Worm (Caenorhabditis elegans): ENCODE data around the gene F40F9.10.

DNA sequence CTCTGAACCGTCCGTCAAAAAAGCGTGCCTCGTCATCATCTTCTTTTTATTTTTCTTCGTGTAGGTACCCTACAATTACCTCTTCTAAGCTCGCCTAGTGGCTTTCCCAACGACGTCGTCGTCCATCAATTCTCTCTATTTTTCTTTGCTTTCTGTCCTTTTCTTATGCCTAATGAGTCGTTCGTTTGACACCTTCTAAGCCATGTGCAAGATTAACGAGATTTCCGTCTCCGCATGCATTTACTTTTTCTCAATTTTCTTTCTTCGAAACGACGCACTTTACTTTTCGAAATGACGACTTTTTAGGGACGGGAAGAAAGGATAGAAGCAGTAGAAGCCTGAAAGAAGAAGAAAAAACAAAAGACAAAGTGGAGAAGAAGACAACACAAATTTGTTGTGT is 47.0 kb downstream of the F40F9.10 start, which contains the start of gene ZK287.1:
- TF ChIP-seq dao-5 (tag; optimal IDR thresholded peaks at IDR 0.05), result no peak
- no peak for TF ChIP-seq him-1 (tag; optimal IDR thresholded peaks at IDR 0.05)

Data from whole organism, L4/young adult.